Fruit fly (Drosophila melanogaster): ENCODE measurements around the gene Arts.

Arts gene

DNA sequence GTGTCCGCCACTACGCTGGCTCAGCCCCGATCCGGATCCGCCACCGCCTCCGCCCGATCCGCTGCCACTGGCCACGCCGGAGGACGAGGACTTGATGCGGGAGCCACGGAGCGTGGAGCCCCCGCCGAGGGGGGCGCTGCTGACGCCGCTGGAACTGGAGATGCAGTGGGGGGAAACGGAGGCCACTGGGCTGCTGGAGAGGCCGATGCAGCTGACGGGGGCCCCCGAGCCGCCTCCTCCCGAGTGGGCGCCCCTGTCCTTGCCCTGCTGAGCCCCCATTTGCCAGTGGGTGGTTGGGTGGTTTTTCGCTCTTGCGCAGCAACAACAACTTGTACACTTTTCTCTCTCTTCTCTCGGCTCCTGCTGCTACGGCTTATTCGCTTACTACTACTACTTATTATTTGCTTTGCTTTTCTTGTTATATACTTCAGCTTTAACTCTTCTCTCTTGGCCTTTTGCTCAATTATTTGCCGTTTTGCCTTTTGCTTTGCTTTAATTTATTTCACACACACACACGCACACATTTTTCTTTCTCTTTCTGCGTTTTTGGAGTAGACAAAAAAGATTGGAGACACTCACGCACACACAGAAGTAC is 44.3 kb downstream of the Arts start (continued):
- TF ChIP-seq Antp (GFP tag; optimal IDR thresholded peaks at IDR 0.05) (peak; percentile 2), slbo (GFP tag; IDR thresholded peaks at IDR 0.05) (0 out of 2 replicates have a peak, but pooled peaks have one; percentile 32), Med (GFP tag) (peak; percentile 74), CG42726 (GFP tag; IDR thresholded peaks at IDR 0.05; ENCODE audit: partially characterized antibody) (peak; percentile 64; the same call in 1 of the 2 replicates), Doc3 (GFP tag; IDR thresholded peaks at IDR 0.05; ENCODE audit: partially characterized antibody) (no peak), disco-r (GFP tag; optimal IDR thresholded peaks at IDR 0.05) (no peak), zen (tag; optimal IDR thresholded peaks at IDR 0.05) (no peak), ERR (GFP tag; optimal IDR thresholded peaks at IDR 0.05) (no peak), Dbx (GFP tag; IDR thresholded peaks at IDR 0.05) (peak; percentile 42; the same call in 1 of the 3 replicates), Taf1 (GFP tag; IDR thresholded peaks at IDR 0.05) (no peak), ase (GFP tag; IDR thresholded peaks at IDR 0.05) (0 out of 3 replicates have a peak, but pooled peaks have one; percentile 17), hb (GFP tag; IDR thresholded peaks at IDR 0.05; ENCODE audit: partially characterized antibody) (no peak), dysf (GFP tag; IDR thresholded peaks at IDR 0.05) (0 out of 3 replicates have a peak, but pooled peaks have one; percentile 27), wek (GFP tag; optimal IDR thresholded peaks at IDR 0.05) (no peak), CG7839 (tag; optimal IDR thresholded peaks at IDR 0.05) (no peak), sqz (GFP tag; optimal IDR thresholded peaks at IDR 0.05) (no peak), pum (GFP tag; optimal IDR thresholded peaks at IDR 0.05) (peak; percentile 3), psq (GFP tag; optimal IDR thresholded peaks at IDR 0.05) (no peak), sens (GFP tag) (peak; percentile 39), z (GFP tag; IDR thresholded peaks at IDR 0.05) (no peak), repo (GFP tag; optimal IDR thresholded peaks at IDR 0.05) (no peak), stc (GFP tag; IDR thresholded peaks at IDR 0.05) (peak; percentile 50; the same call in 1 of the 2 replicates), CG6175 (GFP tag; IDR thresholded peaks at IDR 0.05) (no peak), aop (GFP tag; IDR thresholded peaks at IDR 0.05) (no peak), dan (GFP tag; IDR thresholded peaks at IDR 0.05) (no peak), CG1832 (GFP tag; optimal IDR thresholded peaks at IDR 0.05) (no peak), Bdp1 (GFP tag; optimal IDR thresholded peaks at IDR 0.05) (no peak), CG6689 (GFP tag; IDR thresholded peaks at IDR 0.05) (no peak), ewg (GFP tag; optimal IDR thresholded peaks at IDR 0.05) (peak; percentile 58)

DNA sequence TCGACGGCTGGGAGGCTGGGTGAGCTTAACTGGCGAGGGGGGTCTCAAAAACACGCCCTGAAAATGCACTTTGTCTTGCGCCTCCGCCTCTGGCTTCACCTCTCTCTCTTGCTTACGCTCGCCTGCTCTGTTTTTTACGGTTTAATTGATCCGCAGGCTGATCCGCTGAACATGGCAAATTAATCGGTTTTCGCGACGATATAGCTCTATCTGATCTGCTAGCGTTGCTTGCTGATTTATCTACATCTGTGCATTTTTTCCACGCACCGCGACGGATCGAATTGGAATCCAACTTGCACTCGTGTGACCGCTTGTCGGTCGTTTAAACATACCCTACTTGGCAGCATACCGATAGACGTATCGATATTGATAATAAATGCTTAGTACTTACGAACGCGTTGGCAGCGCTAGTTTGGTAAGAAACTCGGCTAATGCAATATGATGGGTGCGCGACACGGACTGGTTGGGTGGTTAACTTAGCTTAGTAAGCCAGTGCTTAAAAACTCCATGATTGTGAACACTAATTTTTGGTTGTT is 45.0 kb downstream of the Arts start, which contains the start of gene Abl:
Abl (minus strand) TSS at position 305 of the 536 bp plus-strand sequence.
- no peak for TF ChIP-seq Hand (GFP tag; optimal IDR thresholded peaks at IDR 0.05)
- peak; percentile 76 for TF ChIP-seq Dip3 (GFP tag; optimal IDR thresholded peaks at IDR 0.05)
- no peak for TF ChIP-seq Kr (GFP tag; optimal IDR thresholded peaks at IDR 0.05)
- TF ChIP-seq ato (GFP tag; IDR thresholded peaks at IDR 0.05; ENCODE audit: partially characterized antibody), result peak; percentile 61
- peak; percentile 79 for TF ChIP-seq nmo (GFP tag; optimal IDR thresholded peaks at IDR 0.05)
- TF ChIP-seq kni (GFP tag; optimal IDR thresholded peaks at IDR 0.05), result peak; percentile 19
- TF ChIP-seq dpn (GFP tag; optimal IDR thresholded peaks at IDR 0.05), result peak; percentile 81 to 84
- TF ChIP-seq az2 (GFP tag; optimal IDR thresholded peaks at IDR 0.05), result peak; percentile 11
- no peak for TF ChIP-seq dati (GFP tag; IDR thresholded peaks at IDR 0.05)
- TF ChIP-seq CG10366 (GFP tag; IDR thresholded peaks at IDR 0.05), result peak; percentile 53
- TF ChIP-seq Abd-B (GFP tag; optimal IDR thresholded peaks at IDR 0.05), result peak; percentile 85
- TF ChIP-seq repo (GFP tag; optimal IDR thresholded peaks at IDR 0.05), result peak; percentile 89
- TF ChIP-seq wek (GFP tag; optimal IDR thresholded peaks at IDR 0.05), result peak; percentile 14
- TF ChIP-seq CG31441 (GFP tag; IDR thresholded peaks at IDR 0.05), result no peak
- TF ChIP-seq CG16863 (GFP tag; optimal IDR thresholded peaks at IDR 0.05), result peak; percentile 64
- peak; percentile 56; the same call in 1 of the 3 replicates for TF ChIP-seq CG17361 (GFP tag; IDR thresholded peaks at IDR 0.05)
- peak; percentile 69 for TF ChIP-seq CG9817 (tag; optimal IDR thresholded peaks at IDR 0.05)
- peak; percentile 84 for TF ChIP-seq pho (GFP tag; optimal IDR thresholded peaks at IDR 0.05)
- TF ChIP-seq cg (GFP tag; optimal IDR thresholded peaks at IDR 0.05), result peak; percentile 74
- TF ChIP-seq Deaf1 (tag; optimal IDR thresholded peaks at IDR 0.05), result peak; percentile 50
- peak; percentile 22 for TF ChIP-seq CG11398 (GFP tag; optimal IDR thresholded peaks at IDR 0.05)
- peak; percentile 100 for TF ChIP-seq trem (tag; optimal IDR thresholded peaks at IDR 0.05)
- peak; percentile 62 for TF ChIP-seq pum (GFP tag; optimal IDR thresholded peaks at IDR 0.05)
- peak; percentile 47 for TF ChIP-seq CG2678 (tag; optimal IDR thresholded peaks at IDR 0.05)

Measured in whole organism, embryonic.